Worm (Caenorhabditis elegans): ENCODE data around the gene ifg-1.

DNA sequence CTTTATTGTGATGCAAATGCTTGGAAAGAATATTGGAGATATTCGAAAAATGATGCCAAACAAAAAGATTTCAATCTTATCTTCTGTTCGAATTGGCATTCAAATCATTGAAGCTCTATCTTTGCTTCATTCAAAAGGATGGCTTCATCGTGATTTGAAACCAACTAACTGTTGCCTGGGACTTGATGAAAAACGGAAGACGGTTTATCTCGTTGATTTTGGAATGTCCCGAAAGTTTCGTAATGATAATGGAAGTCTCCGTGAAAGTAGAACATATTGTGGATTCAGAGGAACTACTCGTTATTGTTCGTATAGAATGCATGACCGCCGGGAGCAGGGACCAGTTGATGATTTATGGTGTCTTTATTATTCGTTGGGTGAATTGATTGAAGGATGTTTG is 42.9 kb upstream of the ifg-1 start:
- no peak for TF ChIP-seq pha-4 (GFP tag; IDR thresholded peaks at IDR 0.05)
- TF ChIP-seq pha-4 (tag; optimal IDR thresholded peaks at IDR 0.05), result no peak
- no peak for TF ChIP-seq fos-1 (tag; optimal IDR thresholded peaks at IDR 0.05)
- TF ChIP-seq dve-1 (tag; optimal IDR thresholded peaks at IDR 0.05; ENCODE audit: insufficient read depth), result no peak
